Fruit fly (Drosophila melanogaster): ENCODE measurements around the gene trn.

- no peak for TF ChIP-seq CG11902 (GFP tag; optimal IDR thresholded peaks at IDR 0.05)
- no peak for TF ChIP-seq pdm3 (GFP tag; optimal IDR thresholded peaks at IDR 0.05)
- no peak for TF ChIP-seq CG6163 (GFP tag; IDR thresholded peaks at IDR 0.05)
- no peak for TF ChIP-seq dsx (GFP tag; optimal IDR thresholded peaks at IDR 0.05; ENCODE audit: poor library complexity, severe bottlenecking)
- TF ChIP-seq CG32006 (GFP tag; optimal IDR thresholded peaks at IDR 0.05): no peak
- TF ChIP-seq fd85E (GFP tag; optimal IDR thresholded peaks at IDR 0.05): no peak
- TF ChIP-seq CG6854 (GFP tag; optimal IDR thresholded peaks at IDR 0.05): no peak
- no peak for TF ChIP-seq Hr39 (GFP tag; optimal IDR thresholded peaks at IDR 0.05)
- TF ChIP-seq CG4318 (GFP tag; optimal IDR thresholded peaks at IDR 0.05): no peak
- no peak for TF ChIP-seq Blimp-1 (GFP tag; optimal IDR thresholded peaks at IDR 0.05)
- TF ChIP-seq Sox14 (GFP tag; optimal IDR thresholded peaks at IDR 0.05): no peak
Observed at dm6 chr3L:13105863-13106262, 8.2 kb upstream of the trn start.
